Worm (Caenorhabditis elegans) whole organism, L1 larva: Measurements from ENCODE around the gene Y17G7B.3.

Source experiments
- C04F5.9 ChIP-seq: sonication (generic microtip); optimal IDR thresholded peaks from 2 replicates; lab custom pipeline; 2016; ENCODE audit warnings: missing genetic modification characterization, missing compliant biosample characterization
- ceh-82 ChIP-seq, 3 experiments: fragments of 150-350 bp in 1 of 3; sonication (generic microtip) in 2 of 3; optimal IDR thresholded peaks; 2 replicates each; lab custom pipeline; 2014 to 2017; ENCODE audit warnings: missing biosample characterization in 3 of 3, missing genetic modification characterization in 3 of 3
- egl-27 ChIP-seq, 2 experiments: fragments of 150-350 bp in 1 of 2; sonication (generic microtip); optimal IDR thresholded peaks; 3 replicates each; lab custom pipeline; 2017 to 2018; ENCODE audit warnings: missing biosample characterization in 2 of 2, missing genetic modification characterization in 2 of 2, missing genetic modification reagents in 2 of 2
- lin-15B ChIP-seq: fragments of 150-350 bp; sonication (generic microtip); optimal IDR thresholded peaks from 3 replicates; lab custom pipeline; 2014; ENCODE audit warnings: missing biosample characterization, missing genetic modification characterization
- skn-1 ChIP-seq: fragments of 150-350 bp; optimal IDR thresholded peaks from 2 replicates; lab custom pipeline; 2014; ENCODE audit warnings: missing biosample characterization, missing genetic modification characterization
- zip-4 ChIP-seq: fragments of 200-800 bp; sonication (Bioruptor generic); optimal IDR thresholded peaks from 2 replicates; lab custom pipeline; 2018; ENCODE audit warnings: mild to moderate bottlenecking, missing genetic modification characterization, moderate library complexity, missing compliant biosample characterization

DNA sequence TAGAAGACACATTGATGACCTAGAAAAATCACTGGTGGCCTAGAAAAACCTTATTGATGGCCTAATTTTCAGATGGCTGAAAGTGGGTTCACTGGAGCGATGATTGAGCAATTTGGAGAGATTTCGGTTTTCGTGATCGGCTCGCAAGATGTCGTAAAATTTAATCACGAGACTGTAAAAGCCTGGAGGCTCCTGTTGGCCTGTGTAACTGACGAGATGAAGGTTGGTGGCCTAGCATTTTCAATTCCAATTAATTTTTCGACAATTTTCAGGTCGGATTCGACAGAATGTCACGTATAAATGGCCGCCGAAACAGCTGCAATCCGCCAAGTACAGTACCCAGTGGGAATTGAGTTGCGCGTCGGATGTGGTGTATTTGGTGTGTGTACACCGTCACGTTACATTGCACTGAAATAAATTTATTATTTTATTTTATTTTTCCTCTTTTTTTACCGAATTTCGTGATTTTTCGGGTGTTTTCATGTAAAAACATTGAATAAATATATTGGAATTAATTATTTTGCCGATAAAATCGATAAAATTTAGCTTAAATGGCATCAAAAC is 34.6 kb downstream of the Y17G7B.3 start, which contains the start of gene Y17G7B.12:
- TF ChIP-seq zip-4 (GFP tag; lab: Kevin White, UChicago) (no peak), skn-1 (tag; lab: Kevin White, UChicago) (peak; percentile 48), lin-15B (no peak), egl-27 (tag; optimal IDR thresholded peaks at IDR 0.05; lab: Kevin White, UChicago) (no peak), ceh-82 (tag; optimal IDR thresholded peaks at IDR 0.05; lab: Kevin White, UChicago) (no peak), C04F5.9 (no peak)
